Worm (Caenorhabditis elegans) whole organism, L2 larva: ENCODE data around the gene F57G4.10.

Experiments used
- F13H6.1 ChIP-seq: sonication (generic microtip); optimal IDR thresholded peaks from 2 replicates; lab custom pipeline; 2016; ENCODE audit warnings: missing genetic modification characterization, missing compliant biosample characterization
- R02D3.7 ChIP-seq: fragments of 150-350 bp; optimal IDR thresholded peaks from 2 replicates; lab custom pipeline; 2014; ENCODE audit warnings: missing biosample characterization, missing genetic modification characterization
- Y55F3AM.14 ChIP-seq: fragments of 200-800 bp; sonication (Bioruptor generic); optimal IDR thresholded peaks from 2 replicates; lab custom pipeline; 2018; ENCODE audit warnings: mild to moderate bottlenecking, missing genetic modification characterization, missing compliant biosample characterization
- ZK546.5 ChIP-seq: sonication (generic microtip); optimal IDR thresholded peaks from 2 replicates; lab custom pipeline; 2017; ENCODE audit warnings: missing biosample characterization, missing genetic modification characterization
- alr-1 ChIP-seq: fragments of 150-350 bp; optimal IDR thresholded peaks from 2 replicates; lab custom pipeline; 2014; ENCODE audit warnings: missing biosample characterization, missing genetic modification characterization
- aly-2 ChIP-seq: fragments of 150-350 bp; optimal IDR thresholded peaks from 2 replicates; lab custom pipeline; 2014; ENCODE audit warnings: missing biosample characterization, missing genetic modification characterization
- ama-1 ChIP-seq: fragments of 150-350 bp; optimal IDR thresholded peaks from 2 replicates; lab custom pipeline; 2018; ENCODE audit warnings: inconsistent platforms
- blmp-1 ChIP-seq: sonication (generic microtip); optimal IDR thresholded peaks from 2 replicates; lab custom pipeline; 2017; ENCODE audit warnings: missing genetic modification characterization, mild to moderate bottlenecking, missing compliant biosample characterization, antibody characterized with exemption, moderate library complexity; ENCODE audit not compliant: insufficient read depth
- ceh-16 ChIP-seq: fragments of 150-350 bp; optimal IDR thresholded peaks from 2 replicates; lab custom pipeline; 2014; ENCODE audit warnings: missing biosample characterization, missing genetic modification characterization
- ceh-82 ChIP-seq: fragments of 150-350 bp; optimal IDR thresholded peaks from 2 replicates; lab custom pipeline; 2014; ENCODE audit warnings: missing biosample characterization, missing genetic modification characterization
- crh-2 ChIP-seq: sonication (generic microtip); optimal IDR thresholded peaks from 2 replicates; lab custom pipeline; 2017; ENCODE audit warnings: missing biosample characterization, missing genetic modification characterization
- elt-3 ChIP-seq: sonication (generic microtip); optimal IDR thresholded peaks from 2 replicates; lab custom pipeline; 2017; ENCODE audit warnings: missing biosample characterization, missing genetic modification characterization
- fos-1 ChIP-seq: fragments of 150-350 bp; optimal IDR thresholded peaks from 2 replicates; lab custom pipeline; 2014; ENCODE audit warnings: missing biosample characterization, missing genetic modification characterization
- gmeb-1 ChIP-seq: fragments of 150-350 bp; optimal IDR thresholded peaks from 2 replicates; lab custom pipeline; 2014; ENCODE audit warnings: missing biosample characterization, missing genetic modification characterization
- lin-11 ChIP-seq: fragments of 150-350 bp; sonication (generic microtip); optimal IDR thresholded peaks from 2 replicates; lab custom pipeline; 2014; ENCODE audit warnings: missing biosample characterization, missing genetic modification characterization, inconsistent platforms, mixed read lengths
- lin-13 ChIP-seq: fragments of 150-350 bp; optimal IDR thresholded peaks from 2 replicates; lab custom pipeline; 2014; ENCODE audit warnings: missing biosample characterization, missing genetic modification reagents, missing genetic modification characterization
- mbf-1 ChIP-seq: sonication (generic microtip); optimal IDR thresholded peaks from 2 replicates; lab custom pipeline; 2017; ENCODE audit warnings: missing biosample characterization, missing genetic modification characterization
- mdl-1 ChIP-seq, 2 experiments: fragments of 150-350 bp in 1 of 2; sonication (generic microtip) in 1 of 2; optimal IDR thresholded peaks; 2 replicates each; lab custom pipeline; 2017; ENCODE audit warnings: missing biosample characterization in 2 of 2, missing genetic modification characterization in 2 of 2
- nhr-12 ChIP-seq: fragments of 150-350 bp; optimal IDR thresholded peaks from 2 replicates; lab custom pipeline; 2014; ENCODE audit warnings: missing biosample characterization, missing genetic modification characterization
- nhr-129 ChIP-seq: fragments of 150-350 bp; optimal IDR thresholded peaks from 2 replicates; lab custom pipeline; 2014; ENCODE audit warnings: missing biosample characterization, missing genetic modification characterization
- nhr-21 ChIP-seq: fragments of 150-350 bp; optimal IDR thresholded peaks from 2 replicates; lab custom pipeline; 2014; ENCODE audit warnings: missing biosample characterization, missing genetic modification characterization
- nhr-23 ChIP-seq: fragments of 150-350 bp; optimal IDR thresholded peaks from 2 replicates; lab custom pipeline; 2014; ENCODE audit warnings: missing biosample characterization, missing genetic modification reagents, missing genetic modification characterization
- nhr-237 ChIP-seq: fragments of 150-350 bp; optimal IDR thresholded peaks from 2 replicates; lab custom pipeline; 2014; ENCODE audit warnings: missing biosample characterization, missing genetic modification characterization
- nhr-25 ChIP-seq: fragments of 150-350 bp; sonication (generic microtip); optimal IDR thresholded peaks from 3 replicates; lab custom pipeline; 2014; ENCODE audit warnings: missing biosample characterization, missing genetic modification characterization
- nhr-6 ChIP-seq: fragments of 150-350 bp; optimal IDR thresholded peaks from 2 replicates; lab custom pipeline; 2014; ENCODE audit warnings: missing biosample characterization, missing genetic modification characterization
- nhr-77 ChIP-seq: fragments of 150-350 bp; optimal IDR thresholded peaks from 2 replicates; lab custom pipeline; 2014; ENCODE audit warnings: missing biosample characterization, missing genetic modification characterization
- peb-1 ChIP-seq: fragments of 150-350 bp; optimal IDR thresholded peaks from 2 replicates; lab custom pipeline; 2014; ENCODE audit warnings: missing biosample characterization, missing genetic modification characterization
- sem-4 ChIP-seq: fragments of 150-350 bp; optimal IDR thresholded peaks from 2 replicates; lab custom pipeline; 2014; ENCODE audit warnings: missing biosample characterization, missing genetic modification reagents, missing genetic modification characterization
- skn-1 ChIP-seq: sonication (generic microtip); optimal IDR thresholded peaks from 2 replicates; lab custom pipeline; 2017; ENCODE audit warnings: missing biosample characterization, missing genetic modification characterization
- sma-3 ChIP-seq: sonication (generic microtip); optimal IDR thresholded peaks from 2 replicates; lab custom pipeline; 2016; ENCODE audit warnings: missing genetic modification reagents, missing genetic modification characterization, missing compliant biosample characterization
- sma-9 ChIP-seq, 2 experiments: fragments of 150-350 bp in 1 of 2; sonication (generic microtip) in 1 of 2; optimal IDR thresholded peaks; 2 replicates each; lab custom pipeline; 2014 to 2016; ENCODE audit warnings: missing genetic modification characterization in 2 of 2, mild to moderate bottlenecking in 1 of 2, missing biosample characterization in 1 of 2, missing compliant biosample characterization in 1 of 2, missing genetic modification reagents in 1 of 2, moderate library complexity in 1 of 2
- snpc-4 ChIP-seq: fragments of 150-350 bp; optimal IDR thresholded peaks from 2 replicates; lab custom pipeline; 2014; ENCODE audit warnings: missing biosample characterization, missing genetic modification characterization
- unc-39 ChIP-seq: fragments of 150-350 bp; optimal IDR thresholded peaks from 2 replicates; lab custom pipeline; 2014; ENCODE audit warnings: missing biosample characterization, missing genetic modification characterization
- unc-55 ChIP-seq: fragments of 150-350 bp; sonication (generic microtip); optimal IDR thresholded peaks from 3 replicates; lab custom pipeline; 2014; ENCODE audit warnings: missing biosample characterization, missing genetic modification reagents, missing genetic modification characterization
- zag-1 ChIP-seq: fragments of 150-350 bp; optimal IDR thresholded peaks from 2 replicates; lab custom pipeline; 2014; ENCODE audit warnings: missing biosample characterization, missing genetic modification characterization
- ztf-1 ChIP-seq: fragments of 200-800 bp; sonication (Bioruptor generic); conservative IDR thresholded peaks from 2 replicates; pipeline ENCODE4 v1.3.6; 2022; ENCODE audit warnings: missing genetic modification characterization, missing compliant biosample characterization
- ztf-11 ChIP-seq: sonication (generic microtip); optimal IDR thresholded peaks from 2 replicates; lab custom pipeline; 2017; ENCODE audit warnings: missing biosample characterization, missing genetic modification characterization
- ztf-4 ChIP-seq: fragments of 150-350 bp; optimal IDR thresholded peaks from 2 replicates; lab custom pipeline; 2014; ENCODE audit warnings: missing biosample characterization, missing genetic modification characterization

F57G4.10 gene

ce11 chrV:17658824-17659223, 30.2 kb downstream of the F57G4.10 start:
- TF ChIP-seq ama-1 (lab: Kevin White, UChicago) (no peak), ztf-1 (GFP tag; lab: Robert Waterston, UW) (no peak), nhr-129 (tag; lab: Kevin White, UChicago) (no peak), nhr-237 (tag; lab: Kevin White, UChicago) (no peak)

DNA sequence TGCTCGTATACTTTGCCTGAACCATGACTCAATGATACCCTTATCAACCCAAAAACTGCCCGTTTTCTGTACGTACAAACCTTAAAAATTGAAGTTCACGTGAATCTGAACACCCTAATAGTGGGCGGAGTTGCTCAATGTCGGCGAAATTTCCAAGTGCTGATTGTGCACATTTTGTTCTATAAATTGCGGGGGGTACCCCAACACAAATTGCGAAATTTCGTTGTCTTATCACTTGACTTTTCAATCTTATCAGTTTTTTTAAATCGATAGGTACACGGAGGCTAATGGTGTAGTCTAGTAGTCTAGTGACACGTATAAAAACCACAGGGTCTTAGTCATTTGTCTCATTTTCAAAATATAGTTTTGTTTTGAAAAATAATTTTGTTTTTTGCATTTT, 30.6 kb downstream of the F57G4.10 start, which contains the start of gene fbxa-108:
fbxa-108 (minus strand) TSS at position 158 of the 400 bp plus-strand sequence.
- TF ChIP-seq gmeb-1 (tag; lab: Kevin White, UChicago) (peak; percentile 54), skn-1 (no peak), fos-1 (peak; percentile 94), crh-2 (tag; lab: Kevin White, UChicago) (peak; percentile 85), nhr-6 (tag; lab: Kevin White, UChicago) (no peak), R02D3.7 (no peak), sma-9 (GFP tag; optimal IDR thresholded peaks at IDR 0.05; lab: Kevin White, UChicago) (peak; percentile 83), sma-9 (tag; optimal IDR thresholded peaks at IDR 0.05; lab: Kevin White, UChicago) (no peak), F13H6.1 (peak; percentile 48), sma-3 (GFP tag; lab: Kevin White, UChicago) (peak; percentile 43), ceh-82 (tag; lab: Kevin White, UChicago) (no peak)

- TF ChIP-seq ceh-16 (tag; lab: Kevin White, UChicago) (no peak), peb-1 (no peak), Y55F3AM.14 (GFP tag; lab: Kevin White, UChicago) (no peak), ztf-11 (no peak), aly-2 (no peak), ztf-4 (tag; lab: Kevin White, UChicago) (no peak), snpc-4 (tag; lab: Kevin White, UChicago) (no peak), nhr-6 (tag; lab: Kevin White, UChicago) (no peak), lin-11 (no peak), ceh-82 (tag; lab: Kevin White, UChicago) (no peak), nhr-25 (tag; lab: Kevin White, UChicago) (no peak), crh-2 (tag; lab: Kevin White, UChicago) (no peak), blmp-1 (tag; lab: Kevin White, UChicago) (no peak), elt-3 (tag; lab: Kevin White, UChicago) (no peak), nhr-129 (tag; lab: Kevin White, UChicago) (no peak), nhr-12 (tag; lab: Kevin White, UChicago) (no peak), nhr-21 (tag; lab: Kevin White, UChicago) (no peak), mbf-1 (tag; lab: Kevin White, UChicago) (no peak), zag-1 (no peak)
These were observed 31.3 kb downstream of the F57G4.10 start, which contains the start of gene dgat-2 for ce11 chrV:17660003-17660402. Gene dgat-2, plus strand, starts transcription at chrV:17660303.

DNA sequence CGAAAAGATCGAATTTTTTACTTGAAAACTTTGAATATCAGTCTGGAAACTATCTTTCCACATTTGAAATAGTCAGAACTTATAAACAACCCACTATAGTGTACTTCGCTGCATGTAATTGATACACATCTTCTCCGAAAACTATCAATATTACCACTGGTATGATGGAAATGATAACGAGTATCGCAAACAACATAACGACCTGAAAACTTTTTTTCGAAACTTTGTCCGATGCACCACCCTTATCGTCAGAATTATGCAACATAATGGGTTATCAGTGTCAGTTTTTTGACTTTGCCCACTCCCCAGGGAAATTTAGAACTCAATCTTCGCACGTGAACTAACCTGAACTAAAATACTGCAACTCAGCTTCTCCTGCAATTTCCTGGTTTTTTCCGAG, 33.6 kb downstream of the F57G4.10 start:
- TF ChIP-seq crh-2 (tag; lab: Kevin White, UChicago) = peak; percentile 35
- TF ChIP-seq nhr-77 = no peak
- TF ChIP-seq unc-39 = no peak
- TF ChIP-seq ceh-82 (tag; lab: Kevin White, UChicago) = no peak
- peak; percentile 70 for TF ChIP-seq sma-9 (GFP tag; optimal IDR thresholded peaks at IDR 0.05; lab: Kevin White, UChicago)
- TF ChIP-seq sma-9 (tag; optimal IDR thresholded peaks at IDR 0.05; lab: Kevin White, UChicago) = no peak
- no peak for TF ChIP-seq snpc-4 (tag; lab: Kevin White, UChicago)
- peak; percentile 83 for TF ChIP-seq fos-1
- no peak for TF ChIP-seq sem-4 (tag; lab: Kevin White, UChicago)
- no peak for TF ChIP-seq unc-55 (GFP tag; lab: Kevin White, UChicago)
- no peak for TF ChIP-seq F13H6.1
- TF ChIP-seq R02D3.7 = no peak
- TF ChIP-seq mbf-1 (tag; lab: Kevin White, UChicago) = no peak

DNA sequence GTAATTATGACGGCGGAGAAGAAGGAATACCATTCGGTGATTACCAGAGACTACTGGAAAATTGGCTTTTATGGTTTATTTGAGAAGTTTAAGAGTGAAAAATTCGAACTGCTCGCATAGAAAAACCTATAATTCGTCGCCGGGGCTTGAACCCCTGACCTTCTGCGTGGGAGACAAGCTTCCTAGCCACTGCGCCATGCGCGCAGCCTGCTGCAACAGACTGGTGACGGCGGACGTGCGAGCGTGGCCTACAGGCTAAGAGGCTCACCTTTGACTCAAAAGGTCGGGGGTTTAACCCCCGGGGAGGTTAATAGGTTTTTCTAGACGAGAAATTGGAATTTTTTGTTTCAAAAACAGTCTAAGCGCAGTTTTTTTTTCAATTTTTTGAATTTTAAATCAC, 35.7 kb downstream of the F57G4.10 start:
- TF ChIP-seq mbf-1 (tag; lab: Kevin White, UChicago) (no peak), sma-9 (GFP tag; optimal IDR thresholded peaks at IDR 0.05; lab: Kevin White, UChicago) (no peak), sma-9 (tag; optimal IDR thresholded peaks at IDR 0.05; lab: Kevin White, UChicago) (no peak), elt-3 (tag; lab: Kevin White, UChicago) (no peak), unc-39 (no peak), ztf-11 (no peak), nhr-6 (tag; lab: Kevin White, UChicago) (no peak), alr-1 (tag; lab: Kevin White, UChicago) (no peak), ztf-4 (tag; lab: Kevin White, UChicago) (no peak), aly-2 (no peak), snpc-4 (tag; lab: Kevin White, UChicago) (no peak), nhr-23 (tag; lab: Kevin White, UChicago) (no peak), F13H6.1 (no peak), mdl-1 (tag; optimal IDR thresholded peaks at IDR 0.05; lab: Kevin White, UChicago) (no peak), nhr-21 (tag; lab: Kevin White, UChicago) (no peak), ZK546.5 (tag; lab: Kevin White, UChicago) (no peak), lin-13 (GFP tag; lab: Kevin White, UChicago) (no peak), gmeb-1 (tag; lab: Kevin White, UChicago) (no peak), sma-3 (GFP tag; lab: Kevin White, UChicago) (no peak)
- TF ChIP-seq, all 48 proteins: peak for 0
